Fruit fly (Drosophila melanogaster) whole organism, wandering third instar larva: ENCODE results near the gene Taf6.

ENCODE experiments used
- Abd-B ChIP-seq: fragments of >200 bp; optimal IDR thresholded peaks from 2 replicates; lab custom pipeline; 2017; ENCODE audit warnings: missing biosample characterization, missing genetic modification characterization
- Dfd ChIP-seq: fragments of >200 bp; optimal IDR thresholded peaks from 2 replicates; lab custom pipeline; 2017; ENCODE audit warnings: missing biosample characterization, missing genetic modification characterization
- GATAd ChIP-seq: sonication (Bioruptor generic); optimal IDR thresholded peaks from 2 replicates; lab custom pipeline; 2016; ENCODE audit warnings: missing biosample characterization, missing genetic modification characterization
- br ChIP-seq: fragments of 200-800 bp; sonication (Bioruptor generic); optimal IDR thresholded peaks from 2 replicates; lab custom pipeline; 2016; ENCODE audit warnings: missing biosample characterization, missing genetic modification characterization
- lola ChIP-seq: fragments of >200 bp; optimal IDR thresholded peaks from 2 replicates; lab custom pipeline; 2017; ENCODE audit warnings: missing biosample characterization, missing genetic modification characterization
- rgr ChIP-seq: fragments of 200-800 bp; sonication (Bioruptor generic); optimal IDR thresholded peaks from 3 replicates; lab custom pipeline; 2016; ENCODE audit warnings: missing biosample characterization, mild to moderate bottlenecking, missing genetic modification characterization
- sage ChIP-seq: fragments of 200-800 bp; sonication (Bioruptor generic); optimal IDR thresholded peaks from 2 replicates; lab custom pipeline; 2016; ENCODE audit warnings: missing biosample characterization, mild to moderate bottlenecking, missing genetic modification characterization
- usp ChIP-seq: fragments of >200 bp; optimal IDR thresholded peaks from 2 replicates; lab custom pipeline; 2017; ENCODE audit warnings: missing biosample characterization, missing genetic modification characterization
- woc ChIP-seq: sonication (Bioruptor generic); optimal IDR thresholded peaks from 2 replicates; lab custom pipeline; 2016; ENCODE audit warnings: missing biosample characterization, mild to moderate bottlenecking, missing genetic modification characterization

DNA sequence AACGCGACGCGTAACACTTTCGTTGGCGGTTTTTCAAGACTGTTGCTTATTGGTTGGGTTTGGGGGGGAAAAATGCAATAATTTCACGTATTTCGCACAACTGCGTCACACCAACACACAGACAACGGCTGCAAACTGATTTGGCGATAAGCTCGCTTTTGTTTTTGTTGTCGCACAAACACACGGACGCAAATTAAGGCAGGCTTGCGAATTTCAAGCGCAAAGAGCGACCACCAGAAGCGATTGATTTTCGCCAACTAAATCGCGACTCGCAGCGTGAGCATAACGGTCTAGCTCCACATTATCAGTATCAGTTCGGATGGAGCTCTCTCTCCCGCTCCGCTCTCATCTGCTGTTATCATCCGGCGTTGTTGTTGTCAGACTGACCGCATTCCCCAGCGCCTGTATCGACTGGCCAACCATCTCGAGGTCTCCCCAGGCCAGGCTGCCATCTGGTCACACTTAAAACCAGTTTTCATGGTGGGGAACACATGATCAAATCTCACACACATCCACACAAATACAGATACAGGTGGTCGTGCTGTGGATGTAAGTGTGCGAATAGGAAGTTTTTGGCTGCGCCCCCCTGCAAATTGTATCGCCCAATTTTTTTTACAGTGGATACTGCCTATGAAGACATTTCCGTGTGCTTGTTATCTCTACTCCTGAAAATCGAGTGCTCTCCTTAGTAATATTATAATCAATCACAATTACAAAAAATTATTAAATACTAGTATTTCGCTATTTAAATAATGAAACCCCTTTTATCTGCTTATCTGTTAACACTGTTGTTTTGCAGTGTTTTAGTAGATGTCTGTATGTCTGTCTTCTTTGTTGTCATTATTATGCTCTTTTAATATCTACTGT, 34.1 kb downstream of the Taf6 start:
- TF ChIP-seq woc (peak; percentile 50), GATAd (GFP tag; lab: Kevin White, UChicago) (peak; percentile 68), sage (GFP tag; lab: Kevin White, UChicago) (peak; percentile 54), rgr (GFP tag; lab: Kevin White, UChicago) (peak; percentile 73), Abd-B (GFP tag; lab: Kevin White, UChicago) (no peak), br (GFP tag; lab: Kevin White, UChicago) (peak; percentile 44), lola (GFP tag; lab: Kevin White, UChicago) (no peak), Dfd (no peak), usp (GFP tag; lab: Kevin White, UChicago) (no peak)
